Worm (Caenorhabditis elegans) whole organism, early embryonic: ENCODE measurements around the gene C25G4.3.

Experiments used
- B0310.2 ChIP-seq: sonication (generic microtip); optimal IDR thresholded peaks from 2 replicates; lab custom pipeline; 2016; ENCODE audit warnings: mild to moderate bottlenecking, missing genetic modification characterization, missing compliant biosample characterization
- F13C5.2 ChIP-seq: sonication (generic microtip); optimal IDR thresholded peaks from 2 replicates; lab custom pipeline; 2017; ENCODE audit warnings: mild to moderate bottlenecking, missing genetic modification characterization, inconsistent platforms, missing compliant biosample characterization
- aly-1 ChIP-seq: sonication (generic microtip); optimal IDR thresholded peaks from 2 replicates; lab custom pipeline; 2016; ENCODE audit warnings: missing genetic modification characterization, missing compliant biosample characterization
- ama-1 ChIP-seq: fragments of 150-350 bp; optimal IDR thresholded peaks from 2 replicates; lab custom pipeline; 2014
- ceh-36 ChIP-seq: sonication (generic microtip); optimal IDR thresholded peaks from 2 replicates; lab custom pipeline; 2016; ENCODE audit warnings: missing genetic modification characterization, inconsistent platforms, missing compliant biosample characterization
- ets-7 ChIP-seq: sonication (generic microtip); optimal IDR thresholded peaks from 2 replicates; lab custom pipeline; 2016; ENCODE audit warnings: missing genotype, missing genetic modification characterization, missing compliant biosample characterization
- flt-1 ChIP-seq: fragments of 200-800 bp; sonication (Bioruptor generic); IDR thresholded peaks from 2 replicates; pipeline ENCODE4 v1.3.6; 2022; ENCODE audit warnings: missing genetic modification characterization, missing compliant biosample characterization
- hmbx-1 ChIP-seq: sonication (generic microtip); optimal IDR thresholded peaks from 2 replicates; lab custom pipeline; 2016; ENCODE audit warnings: mild to moderate bottlenecking, missing genetic modification characterization, missing compliant biosample characterization
- pes-1 ChIP-seq: fragments of 200-800 bp; sonication (Bioruptor generic); IDR thresholded peaks from 2 replicates; pipeline ENCODE4 v1.3.6; 2022; ENCODE audit warnings: missing genetic modification reagents, missing genetic modification characterization, missing compliant biosample characterization
- scrt-1 ChIP-seq: fragments of 200-800 bp; sonication (Bioruptor generic); IDR thresholded peaks from 2 replicates; pipeline ENCODE4 v1.3.6; 2022; ENCODE audit warnings: missing genetic modification characterization, missing compliant biosample characterization
- sea-1 ChIP-seq: fragments of 200-800 bp; sonication (Bioruptor generic); conservative IDR thresholded peaks from 2 replicates; pipeline ENCODE4 v1.3.6; 2022; ENCODE audit warnings: missing genetic modification characterization, missing compliant biosample characterization
- tbx-11 ChIP-seq: fragments of 200-800 bp; sonication (Bioruptor generic); IDR thresholded peaks from 2 replicates; pipeline ENCODE4 v1.3.6; 2022; ENCODE audit warnings: missing genetic modification characterization, missing compliant biosample characterization
- tbx-37 ChIP-seq: fragments of 200-800 bp; sonication (Bioruptor generic); conservative IDR thresholded peaks from 2 replicates; pipeline ENCODE4 v1.3.6; 2022; ENCODE audit warnings: missing genetic modification reagents, missing genetic modification characterization, missing compliant biosample characterization

ce11 chrIV:12468359-12468758 lies 22.7 kb upstream of the C25G4.3 start, which contains the start of gene igdb-2:
- TF ChIP-seq scrt-1 (GFP tag; lab: Robert Waterston, UW) = no peak
- TF ChIP-seq tbx-11 = no peak
- TF ChIP-seq F13C5.2 (tag; lab: Kevin White, UChicago) = no peak
- TF ChIP-seq tbx-37 (GFP tag; lab: Robert Waterston, UW) = no peak
- TF ChIP-seq ama-1 = no peak
- TF ChIP-seq sea-1 (GFP tag; lab: Robert Waterston, UW) = no peak
- TF ChIP-seq pes-1 = no peak
- no peak for TF ChIP-seq flt-1 (GFP tag; lab: Robert Waterston, UW)
- TF ChIP-seq hmbx-1 (tag; lab: Kevin White, UChicago) = no peak
- TF ChIP-seq ceh-36 = no peak
- no peak for TF ChIP-seq aly-1 (tag; lab: Kevin White, UChicago)
- TF ChIP-seq ets-7 = no peak
- no peak for TF ChIP-seq B0310.2
